Worm (Caenorhabditis elegans) whole organism, early embryonic: Measurements from ENCODE around the gene C07A12.18.

Experiments used
- B0310.2 ChIP-seq: sonication (generic microtip); optimal IDR thresholded peaks from 2 replicates; lab custom pipeline; 2016; ENCODE audit warnings: mild to moderate bottlenecking, missing genetic modification characterization, missing compliant biosample characterization
- F13C5.2 ChIP-seq: sonication (generic microtip); optimal IDR thresholded peaks from 2 replicates; lab custom pipeline; 2017; ENCODE audit warnings: mild to moderate bottlenecking, missing genetic modification characterization, inconsistent platforms, missing compliant biosample characterization
- ama-1 ChIP-seq: fragments of 150-350 bp; optimal IDR thresholded peaks from 2 replicates; lab custom pipeline; 2014

- TF ChIP-seq ama-1, result no peak
- TF ChIP-seq F13C5.2, result no peak
- no peak for TF ChIP-seq B0310.2 (tag; lab: Kevin White, UChicago)
Measured at ce11 chrX:4521837-4522816, 27.6 kb downstream of the C07A12.18 start, which contains the start of gene C07A12.7.
